Worm (Caenorhabditis elegans): ENCODE results near the gene F23A7.8.
"Not testable (repeated sequence)": the region's sequence is repeated elsewhere in the genome, so short reads cannot be mapped to it uniquely, and the experiment has no call there.

The F23A7.8 gene

ce11 chrX:16218306-16218705 lies 5.1 kb downstream of the F23A7.8 start:
- peak; percentile 26 for TF ChIP-seq nhr-80 (tag; optimal IDR thresholded peaks at IDR 0.05)
- TF ChIP-seq F57A8.1 (GFP tag; optimal IDR thresholded peaks at IDR 0.05), result no peak
- TF ChIP-seq hmg-1.2 (GFP tag; IDR thresholded peaks at IDR 0.05), result peak; percentile 66; the same call in 1 of the 2 replicates

- TF ChIP-seq mcd-1 (GFP tag; IDR thresholded peaks at IDR 0.05); ceh-27 (GFP tag; optimal IDR thresholded peaks at IDR 0.05); B0336.3 (GFP tag; IDR thresholded peaks at IDR 0.05): not testable (repeated sequence)
Observed at ce11 chrX:16219710-16220109, 6.5 kb downstream of the F23A7.8 start, which contains the start of gene F23A7.3. Gene F23A7.3, plus strand, starts transcription at chrX:16220010.

ce11 chrX:16228622-16229021 lies 15.4 kb downstream of the F23A7.8 start, which contains the start of gene F23A7.5:
Gene F23A7.5, plus strand, starts transcription at chrX:16228922.
- no peak for TF ChIP-seq nhr-120 (GFP tag; IDR thresholded peaks at IDR 0.05)
- no peak for TF ChIP-seq attf-3 (GFP tag; conservative IDR thresholded peaks at IDR 0.05)
- TF ChIP-seq ccch-3 (GFP tag; optimal IDR thresholded peaks at IDR 0.05), result no peak
- TF ChIP-seq hmg-1.2 (GFP tag; IDR thresholded peaks at IDR 0.05), result no peak
- no peak for TF ChIP-seq efl-1 (GFP tag; optimal IDR thresholded peaks at IDR 0.05)
- TF ChIP-seq let-607 (tag; optimal IDR thresholded peaks at IDR 0.05), result no peak
- TF ChIP-seq zfh-2 (GFP tag; conservative IDR thresholded peaks at IDR 0.05), result no peak
- TF ChIP-seq tbx-9 (tag; optimal IDR thresholded peaks at IDR 0.05; ENCODE audit: borderline replicate concordance), result no peak
- TF ChIP-seq sptf-2 (GFP tag; optimal IDR thresholded peaks at IDR 0.05), result no peak
- no peak for TF ChIP-seq die-1 (tag; optimal IDR thresholded peaks at IDR 0.05)
- TF ChIP-seq nfyb-1 (GFP tag; IDR thresholded peaks at IDR 0.05), result no peak
- TF ChIP-seq ceh-100 (GFP tag; IDR thresholded peaks at IDR 0.05), result no peak
- TF ChIP-seq athp-1 (tag; optimal IDR thresholded peaks at IDR 0.05), result no peak
- no peak for TF ChIP-seq aptf-2 (GFP tag; conservative IDR thresholded peaks at IDR 0.05)
- TF ChIP-seq F37B4.10 (GFP tag; IDR thresholded peaks at IDR 0.05), result no peak
- TF ChIP-seq lir-1 (GFP tag; conservative IDR thresholded peaks at IDR 0.05), result no peak
- TF ChIP-seq dpl-1 (GFP tag; optimal IDR thresholded peaks at IDR 0.05), result no peak
- no peak for TF ChIP-seq ztf-18 (tag; optimal IDR thresholded peaks at IDR 0.05)
- no peak for TF ChIP-seq F39B2.1 (GFP tag; IDR thresholded peaks at IDR 0.05)
- no peak for TF ChIP-seq Y79H2A.3 (GFP tag; conservative IDR thresholded peaks at IDR 0.05)

DNA sequence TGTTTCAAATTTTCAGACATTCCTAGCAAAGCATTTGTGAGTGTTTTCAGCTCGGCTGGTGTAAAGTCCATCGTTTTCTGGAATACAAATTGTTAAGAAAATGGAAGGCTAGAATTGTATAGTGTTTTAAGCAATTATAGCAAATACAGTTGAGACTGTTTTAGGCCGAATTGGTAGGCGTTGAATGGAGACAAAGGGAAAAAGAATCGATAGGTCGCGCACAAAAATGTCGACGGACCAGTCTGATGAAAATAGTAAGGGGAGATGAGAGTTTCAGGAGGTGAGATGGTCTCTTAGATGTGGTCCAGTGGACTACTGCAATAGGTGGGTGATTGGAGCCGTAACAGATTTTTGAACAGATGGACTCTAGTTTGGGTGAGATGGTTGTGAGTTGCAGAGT lies 27.5 kb downstream of the F23A7.8 start:
- no peak for TF ChIP-seq hrde-1 (tag; optimal IDR thresholded peaks at IDR 0.05; ENCODE audit: borderline replicate concordance)

ce11 chrX:16243129-16243528 lies 30.0 kb downstream of the F23A7.8 start:
- TF ChIP-seq F33H1.4 (GFP tag; IDR thresholded peaks at IDR 0.05) (no peak), zfh-2 (GFP tag; conservative IDR thresholded peaks at IDR 0.05) (peak; percentile 81)

DNA sequence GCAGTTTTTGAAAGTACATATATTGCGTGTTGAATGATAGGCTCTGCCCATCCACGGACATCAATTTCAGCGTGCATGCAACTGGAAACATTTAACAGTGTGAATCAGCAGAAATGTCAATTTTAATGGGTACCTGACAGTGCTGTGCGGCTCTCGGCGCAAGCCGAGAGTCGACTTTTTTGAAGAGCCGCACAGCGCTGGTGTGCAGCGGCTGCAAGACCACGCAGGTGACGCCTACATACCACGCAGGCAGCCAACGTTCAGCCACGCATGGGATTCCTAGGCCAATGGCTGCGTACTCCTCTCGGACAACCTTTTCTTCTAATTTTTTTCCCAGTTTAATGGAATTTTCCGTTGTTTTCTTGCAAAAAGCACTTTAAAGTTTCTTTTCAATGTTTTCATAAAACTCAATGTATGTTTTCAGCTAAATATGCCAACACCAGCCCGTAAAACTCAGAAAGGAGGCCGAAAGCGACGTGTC lies 31.6 kb downstream of the F23A7.8 start, which contains the start of gene W10G6.1:
W10G6.1 (plus strand) TSS at position 431 of the 481 bp plus-strand sequence.
- TF ChIP-seq zfh-2 (GFP tag; conservative IDR thresholded peaks at IDR 0.05) (peak; percentile 52; the same call in 1 of the 2 replicates), lin-35 (GFP tag; optimal IDR thresholded peaks at IDR 0.05) (no peak)

DNA sequence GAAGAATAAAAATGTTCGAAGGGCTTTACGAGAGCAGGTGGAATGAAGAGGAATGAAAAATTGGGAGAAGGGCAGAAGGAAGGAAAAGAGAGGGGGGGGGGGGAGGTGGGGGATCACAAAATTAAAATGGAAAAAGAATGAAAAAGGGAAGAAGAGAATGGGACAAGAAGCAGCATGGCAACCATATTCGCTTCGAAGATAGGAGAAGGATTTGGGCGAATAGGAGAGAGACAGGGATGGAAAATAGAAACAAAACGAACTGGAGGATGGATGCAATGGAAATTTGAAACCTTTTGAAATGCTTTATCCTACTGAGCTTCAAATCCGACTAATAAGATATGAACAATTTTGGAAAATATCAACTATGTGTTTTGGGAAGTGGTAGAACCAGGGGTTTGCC lies 37.5 kb downstream of the F23A7.8 start, which contains the start of gene W10G6.6:
W10G6.6 (minus strand) TSS at position 101 of the 400 bp plus-strand sequence.
- no peak for TF ChIP-seq gei-17 (GFP tag; optimal IDR thresholded peaks at IDR 0.05)
- TF ChIP-seq sptf-2 (GFP tag; optimal IDR thresholded peaks at IDR 0.05), result no peak
- TF ChIP-seq bed-1 (GFP tag; IDR thresholded peaks at IDR 0.05), result no peak
- TF ChIP-seq zfh-2 (GFP tag; conservative IDR thresholded peaks at IDR 0.05), result peak; percentile 25; the same call in 1 of the 2 replicates

Data from whole organism, young adult.